Worm (Caenorhabditis elegans) whole organism, late embryonic: ENCODE results near the gene pole-2.

Experiments
- C38D4.7 ChIP-seq: fragments of 200-800 bp; sonication (Bioruptor generic); optimal IDR thresholded peaks from 2 replicates; lab custom pipeline; 2018; ENCODE audit warnings: mild to moderate bottlenecking, missing genetic modification characterization, moderate library complexity, missing compliant biosample characterization
- K02D7.2 ChIP-seq: sonication (generic microtip); optimal IDR thresholded peaks from 2 replicates; lab custom pipeline; 2017; ENCODE audit warnings: mild to moderate bottlenecking, missing genetic modification characterization, missing compliant biosample characterization
- ahr-1 ChIP-seq: sonication (generic microtip); optimal IDR thresholded peaks from 2 replicates; lab custom pipeline; 2016; ENCODE audit warnings: missing genetic modification characterization, missing compliant biosample characterization
- ama-1 ChIP-seq: fragments of 150-350 bp; optimal IDR thresholded peaks from 2 replicates; lab custom pipeline; 2014
- ceh-19 ChIP-seq: fragments of 200-800 bp; sonication (Bioruptor generic); optimal IDR thresholded peaks from 2 replicates; lab custom pipeline; 2018; ENCODE audit warnings: mild to moderate bottlenecking, missing genetic modification characterization, missing compliant biosample characterization
- ceh-2 ChIP-seq: sonication (generic microtip); optimal IDR thresholded peaks from 2 replicates; lab custom pipeline; 2016; ENCODE audit warnings: missing genotype, missing genetic modification characterization, missing compliant biosample characterization
- ceh-24 ChIP-seq: sonication (generic microtip); optimal IDR thresholded peaks from 2 replicates; lab custom pipeline; 2016; ENCODE audit warnings: mild to moderate bottlenecking, missing genetic modification characterization, missing compliant biosample characterization
- ceh-30 ChIP-seq: fragments of 150-350 bp; optimal IDR thresholded peaks from 2 replicates; lab custom pipeline; 2014; ENCODE audit warnings: missing biosample characterization, missing genetic modification characterization
- ceh-31 ChIP-seq: sonication (generic microtip); optimal IDR thresholded peaks from 2 replicates; lab custom pipeline; 2016; ENCODE audit warnings: missing genetic modification characterization, missing compliant biosample characterization
- ceh-34 ChIP-seq: sonication (generic microtip); optimal IDR thresholded peaks from 2 replicates; lab custom pipeline; 2016; ENCODE audit warnings: mild to moderate bottlenecking, missing genetic modification characterization, missing compliant biosample characterization
- ceh-45 ChIP-seq: fragments of 200-800 bp; sonication (Bioruptor generic); IDR thresholded peaks from 2 replicates; pipeline ENCODE4 v1.3.6; 2022; ENCODE audit warnings: missing genetic modification reagents, missing genetic modification characterization, missing compliant biosample characterization
- ceh-48 ChIP-seq: sonication (generic microtip); optimal IDR thresholded peaks from 2 replicates; lab custom pipeline; 2016; ENCODE audit warnings: missing genetic modification characterization, inconsistent platforms, missing compliant biosample characterization
- ceh-6 ChIP-seq: fragments of 200-800 bp; sonication (Bioruptor generic); optimal IDR thresholded peaks from 2 replicates; lab custom pipeline; 2018; ENCODE audit warnings: mild to moderate bottlenecking, missing genetic modification characterization, missing compliant biosample characterization
- ceh-9 ChIP-seq: sonication (generic microtip); optimal IDR thresholded peaks from 2 replicates; lab custom pipeline; 2016; ENCODE audit warnings: mild to moderate bottlenecking, missing genetic modification characterization, inconsistent platforms, missing compliant biosample characterization
- che-1 ChIP-seq: sonication (generic microtip); optimal IDR thresholded peaks from 2 replicates; lab custom pipeline; 2016; ENCODE audit warnings: mild to moderate bottlenecking, missing genetic modification characterization, missing compliant biosample characterization
- ets-4 ChIP-seq: sonication (generic microtip); optimal IDR thresholded peaks from 2 replicates; lab custom pipeline; 2016; ENCODE audit warnings: missing genetic modification characterization, missing compliant biosample characterization
- fkh-10 ChIP-seq: fragments of 150-350 bp; optimal IDR thresholded peaks from 2 replicates; lab custom pipeline; 2014; ENCODE audit warnings: missing biosample characterization, missing genetic modification reagents, missing genetic modification characterization
- fkh-6 ChIP-seq: sonication (generic microtip); optimal IDR thresholded peaks from 2 replicates; lab custom pipeline; 2016; ENCODE audit warnings: missing genetic modification characterization, missing compliant biosample characterization
- hlh-13 ChIP-seq: fragments of 200-800 bp; sonication (Bioruptor generic); optimal IDR thresholded peaks from 2 replicates; lab custom pipeline; 2018; ENCODE audit warnings: mild to moderate bottlenecking, missing genetic modification characterization, missing compliant biosample characterization
- hlh-6 ChIP-seq: sonication (generic microtip); optimal IDR thresholded peaks from 2 replicates; lab custom pipeline; 2016; ENCODE audit warnings: missing genotype, missing genetic modification characterization, missing compliant biosample characterization
- lim-6 ChIP-seq: sonication (generic microtip); optimal IDR thresholded peaks from 2 replicates; lab custom pipeline; 2016; ENCODE audit warnings: missing genetic modification characterization, missing compliant biosample characterization
- lin-11 ChIP-seq: fragments of 200-800 bp; sonication (Bioruptor generic); optimal IDR thresholded peaks from 2 replicates; lab custom pipeline; 2018; ENCODE audit warnings: mild to moderate bottlenecking, missing genetic modification characterization, missing compliant biosample characterization
- madf-2 ChIP-seq: sonication (generic microtip); optimal IDR thresholded peaks from 2 replicates; lab custom pipeline; 2017; ENCODE audit warnings: missing genetic modification characterization, missing compliant biosample characterization
- mec-3 ChIP-seq: sonication (generic microtip); optimal IDR thresholded peaks from 2 replicates; lab custom pipeline; 2016; ENCODE audit warnings: borderline replicate concordance, missing genetic modification characterization, missing compliant biosample characterization
- nhr-232 ChIP-seq: sonication (generic microtip); optimal IDR thresholded peaks from 2 replicates; lab custom pipeline; 2016; ENCODE audit warnings: missing genetic modification characterization, missing compliant biosample characterization
- npax-4 ChIP-seq: sonication (generic microtip); optimal IDR thresholded peaks from 2 replicates; lab custom pipeline; 2016; ENCODE audit warnings: missing genetic modification characterization, missing compliant biosample characterization
- pag-3 ChIP-seq: sonication (generic microtip); optimal IDR thresholded peaks from 2 replicates; lab custom pipeline; 2016; ENCODE audit warnings: missing compliant biosample characterization, missing genetic modification characterization, borderline replicate concordance
- pha-2 ChIP-seq: sonication (generic microtip); optimal IDR thresholded peaks from 2 replicates; lab custom pipeline; 2017; ENCODE audit warnings: mild to moderate bottlenecking, missing genetic modification characterization, missing compliant biosample characterization
- pha-4 ChIP-seq: fragments of 150-350 bp; optimal IDR thresholded peaks from 2 replicates; lab custom pipeline; 2018; ENCODE audit warnings: missing biosample characterization, missing genetic modification reagents, missing genetic modification characterization
- rnt-1 ChIP-seq: sonication (generic microtip); optimal IDR thresholded peaks from 2 replicates; lab custom pipeline; 2016; ENCODE audit warnings: missing genetic modification characterization, missing compliant biosample characterization
- sdc-2 ChIP-seq: sonication (generic microtip); optimal IDR thresholded peaks from 2 replicates; lab custom pipeline; 2016; ENCODE audit warnings: missing genotype, missing genetic modification characterization, missing compliant biosample characterization
- sox-2 ChIP-seq: fragments of 200-800 bp; sonication (Bioruptor generic); IDR thresholded peaks from 2 replicates; pipeline ENCODE4 v1.3.6; 2022; ENCODE audit warnings: missing genetic modification reagents, missing genetic modification characterization, missing compliant biosample characterization
- sox-4 ChIP-seq: sonication (generic microtip); optimal IDR thresholded peaks from 2 replicates; lab custom pipeline; 2017; ENCODE audit warnings: mild to moderate bottlenecking, missing genetic modification characterization, inconsistent platforms, missing compliant biosample characterization
- syd-9 ChIP-seq: sonication (generic microtip); optimal IDR thresholded peaks from 2 replicates; lab custom pipeline; 2016; ENCODE audit warnings: mild to moderate bottlenecking, missing genetic modification characterization, moderate library complexity, missing compliant biosample characterization
- tbx-7 ChIP-seq: sonication (generic microtip); optimal IDR thresholded peaks from 2 replicates; lab custom pipeline; 2016; ENCODE audit warnings: missing genotype, missing genetic modification characterization, missing compliant biosample characterization
- unc-42 ChIP-seq: sonication (generic microtip); optimal IDR thresholded peaks from 2 replicates; lab custom pipeline; 2016; ENCODE audit warnings: missing genotype, missing genetic modification characterization, missing compliant biosample characterization
- unc-86 ChIP-seq: sonication (generic microtip); optimal IDR thresholded peaks from 2 replicates; lab custom pipeline; 2016; ENCODE audit warnings: missing genetic modification characterization, missing compliant biosample characterization
- zip-5 ChIP-seq: sonication (generic microtip); optimal IDR thresholded peaks from 2 replicates; lab custom pipeline; 2016; ENCODE audit warnings: missing genetic modification characterization, missing compliant biosample characterization
- ztf-16 ChIP-seq: sonication (generic microtip); optimal IDR thresholded peaks from 2 replicates; lab custom pipeline; 2017; ENCODE audit warnings: missing genetic modification characterization, missing compliant biosample characterization

The pole-2 gene

ce11 chrIV:8650696-8651095, 35.7 kb downstream of the pole-2 start, which contains the start of gene C49C8.2:
Gene C49C8.2, plus strand, starts transcription at chrIV:8651088.
- TF ChIP-seq ceh-45 (GFP tag; lab: Robert Waterston, UW) (no peak), sox-4 (tag; lab: Kevin White, UChicago) (no peak), sox-2 (GFP tag; lab: Robert Waterston, UW) (no peak), ahr-1 (no peak), fkh-6 (no peak), pha-2 (tag; lab: Kevin White, UChicago) (no peak), ceh-34 (tag; lab: Kevin White, UChicago) (no peak), unc-42 (tag; lab: Kevin White, UChicago) (no peak), pha-4 (tag; lab: Kevin White, UChicago) (no peak), ceh-6 (GFP tag; lab: Kevin White, UChicago) (no peak)

ce11 chrIV:8648502-8648901, 37.9 kb downstream of the pole-2 start, which contains the start of gene cyp-33E1:
Gene cyp-33E1, minus strand, starts transcription at chrIV:8648602.
- TF ChIP-seq nhr-232 (tag; lab: Kevin White, UChicago) (no peak), K02D7.2 (tag; lab: Kevin White, UChicago) (no peak), rnt-1 (tag; lab: Kevin White, UChicago) (no peak), ceh-2 (no peak), ama-1 (no peak), hlh-13 (GFP tag; lab: Kevin White, UChicago) (no peak), che-1 (tag; lab: Kevin White, UChicago) (no peak), mec-3 (no peak), C38D4.7 (GFP tag; lab: Kevin White, UChicago) (no peak), pag-3 (tag; lab: Kevin White, UChicago) (no peak), sox-2 (GFP tag; lab: Robert Waterston, UW) (no peak), lim-6 (tag; lab: Kevin White, UChicago) (no peak), ceh-31 (tag; lab: Kevin White, UChicago) (no peak), pha-4 (tag; lab: Kevin White, UChicago) (no peak), ztf-16 (tag; lab: Kevin White, UChicago) (no peak), syd-9 (tag; lab: Kevin White, UChicago) (no peak), ceh-6 (GFP tag; lab: Kevin White, UChicago) (no peak), unc-86 (no peak), madf-2 (tag; lab: Kevin White, UChicago) (no peak), tbx-7 (tag; lab: Kevin White, UChicago) (no peak)
- TF ChIP-seq, all 69 proteins: peak for 0

ce11 chrIV:8644432-8644831, 42.0 kb downstream of the pole-2 start, which contains the start of gene C49C8.3:
Gene C49C8.3, plus strand, starts transcription at chrIV:8644732.
- TF ChIP-seq K02D7.2 (tag; lab: Kevin White, UChicago) (no peak), ceh-24 (tag; lab: Kevin White, UChicago) (no peak), fkh-10 (GFP tag; lab: Kevin White, UChicago) (no peak), ceh-9 (no peak), zip-5 (no peak), sdc-2 (tag; lab: Kevin White, UChicago) (no peak), npax-4 (no peak), ceh-48 (no peak), sox-2 (GFP tag; lab: Robert Waterston, UW) (no peak)
- TF ChIP-seq, all 69 proteins: peak for 0

ce11 chrIV:8638761-8639160, 47.6 kb downstream of the pole-2 start, which contains the start of gene F42A9.9:
Gene F42A9.9, minus strand, starts transcription at chrIV:8638861.
- no peak for TF ChIP-seq sdc-2 (tag; lab: Kevin White, UChicago)
- no peak for TF ChIP-seq ceh-2
- TF ChIP-seq ztf-16 (tag; lab: Kevin White, UChicago): no peak
- no peak for TF ChIP-seq ets-4 (tag; lab: Kevin White, UChicago)
- no peak for TF ChIP-seq ceh-30 (tag; lab: Kevin White, UChicago)
- TF ChIP-seq ceh-19 (GFP tag; lab: Kevin White, UChicago): no peak
- TF ChIP-seq pha-2 (tag; lab: Kevin White, UChicago): no peak
- no peak for TF ChIP-seq hlh-6 (tag; lab: Kevin White, UChicago)
- TF ChIP-seq ceh-45 (GFP tag; lab: Robert Waterston, UW): no peak
- no peak for TF ChIP-seq ceh-31 (tag; lab: Kevin White, UChicago)
- no peak for TF ChIP-seq lin-11 (tag; lab: Kevin White, UChicago)
- no peak for TF ChIP-seq rnt-1 (tag; lab: Kevin White, UChicago)
